Worm (Caenorhabditis elegans): ENCODE data around the gene spt-4.

- TF ChIP-seq elt-3 (tag; optimal IDR thresholded peaks at IDR 0.05) (no peak), lin-13 (tag; optimal IDR thresholded peaks at IDR 0.05) (peak; percentile 9), ztf-11 (tag; optimal IDR thresholded peaks at IDR 0.05) (no peak), hlh-1 (tag; optimal IDR thresholded peaks at IDR 0.05) (no peak), unc-62 (GFP tag; optimal IDR thresholded peaks at IDR 0.05) (no peak), ceh-39 (tag; optimal IDR thresholded peaks at IDR 0.05) (peak; percentile 79), snpc-4 (tag; optimal IDR thresholded peaks at IDR 0.05) (no peak), nhr-76 (tag; optimal IDR thresholded peaks at IDR 0.05) (no peak), mab-5 (tag; optimal IDR thresholded peaks at IDR 0.05) (no peak)
These were observed 17.6 kb upstream of the spt-4 start, which contains the start of the genes F54C4.4 and mrpl-40 for ce11 chrIII:87183-87582.
